Worm (Caenorhabditis elegans): Measurements from ENCODE around the gene gst-2.

DNA sequence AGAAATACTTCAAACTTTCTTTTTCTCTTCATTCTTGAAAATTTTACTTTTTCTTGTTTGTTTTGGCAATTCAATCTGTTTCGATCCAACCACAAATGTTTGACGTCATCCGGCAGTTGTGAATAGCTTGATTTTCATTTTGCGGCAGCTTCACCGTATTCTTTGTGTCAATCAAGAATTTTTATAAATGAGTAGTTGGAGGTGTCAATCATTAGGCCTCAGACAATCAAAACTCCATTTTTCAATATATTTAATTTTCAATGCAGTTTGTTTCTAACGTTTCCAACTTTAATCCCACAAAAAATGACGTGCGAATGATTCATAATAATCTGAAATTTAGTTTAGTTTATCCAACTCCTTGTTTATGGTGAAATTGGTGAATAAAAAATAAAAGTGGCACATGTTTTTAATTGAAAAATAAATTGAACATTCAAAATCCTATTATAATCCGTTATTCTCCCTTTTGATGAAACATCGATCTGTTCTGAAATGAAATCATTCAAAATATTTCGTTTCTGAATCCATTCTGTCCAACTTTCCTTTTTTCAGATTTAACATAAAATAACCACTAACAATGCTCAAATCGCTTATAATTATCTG lies 15.7 kb upstream of the gst-2 start, which contains the start of gene ttr-53:
- TF ChIP-seq nhr-6 (tag; optimal IDR thresholded peaks at IDR 0.05) (no peak), ztf-11 (tag; optimal IDR thresholded peaks at IDR 0.05) (no peak), skn-1 (tag; optimal IDR thresholded peaks at IDR 0.05) (no peak), nhr-11 (tag; optimal IDR thresholded peaks at IDR 0.05) (no peak), zag-1 (tag; optimal IDR thresholded peaks at IDR 0.05) (no peak), nhr-237 (tag; optimal IDR thresholded peaks at IDR 0.05) (no peak), unc-62 (GFP tag; optimal IDR thresholded peaks at IDR 0.05 in 1 of 2) (no peak), unc-62 (tag; optimal IDR thresholded peaks at IDR 0.05) (no peak), dmd-8 (GFP tag; IDR thresholded peaks at IDR 0.05) (no peak)

Measured in whole organism, L4 larva.